Fruit fly (Drosophila melanogaster): Measurements from ENCODE around the gene Pex19.

Pex19 gene

DNA sequence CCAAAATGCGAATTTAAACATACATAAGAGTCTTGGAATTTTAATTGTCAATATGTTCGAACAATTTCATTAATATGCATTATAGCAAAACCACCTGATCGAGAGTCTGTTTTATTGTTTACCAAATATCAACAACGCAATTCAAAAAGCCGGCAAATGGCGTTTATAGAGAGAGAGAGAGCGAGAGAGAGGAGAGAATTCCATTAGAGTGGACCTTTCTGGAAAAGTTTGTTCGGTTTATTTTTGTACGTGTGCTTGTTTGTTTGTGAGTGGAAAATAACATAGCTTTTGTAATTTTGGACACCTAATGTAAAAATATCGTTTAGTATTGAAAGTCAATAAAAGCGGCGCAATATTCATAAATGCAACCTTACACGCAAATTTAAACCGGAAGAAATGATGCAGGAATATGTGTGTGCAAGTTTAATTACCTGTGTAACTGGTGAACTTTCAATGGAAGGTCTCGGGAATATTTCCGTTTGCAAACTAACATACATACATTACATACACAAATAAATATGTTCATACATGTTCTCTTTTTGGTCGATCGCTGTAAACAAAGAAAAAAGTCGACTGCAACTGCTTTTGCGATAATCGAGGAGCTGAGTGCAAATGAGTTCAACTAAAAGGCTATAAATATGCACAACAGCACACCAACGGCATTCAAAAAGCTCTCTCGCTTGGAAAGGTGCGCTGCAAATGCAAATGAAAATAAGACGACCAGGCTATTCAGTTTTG lies 46.8 kb upstream of the Pex19 start, which contains the start of gene CG6785 (continued):
- no peak for TF ChIP-seq tna (GFP tag; IDR thresholded peaks at IDR 0.05; ENCODE audit: partially characterized antibody)
- peak; percentile 90 for TF ChIP-seq CG10431 (GFP tag; optimal IDR thresholded peaks at IDR 0.05)
- TF ChIP-seq CG16779 (GFP tag; IDR thresholded peaks at IDR 0.05), result 0 out of 2 replicates have a peak, but pooled peaks have one; percentile 19
- TF ChIP-seq stwl (tag; optimal IDR thresholded peaks at IDR 0.05), result no peak
- peak; percentile 90 for TF ChIP-seq Camta (GFP tag; optimal IDR thresholded peaks at IDR 0.05)
- no peak for TF ChIP-seq D (optimal IDR thresholded peaks at IDR 0.05)
- peak; percentile 83 for TF ChIP-seq D (GFP tag; optimal IDR thresholded peaks at IDR 0.05)
- TF ChIP-seq CG7556 (GFP tag; optimal IDR thresholded peaks at IDR 0.05), result peak; percentile 91
- TF ChIP-seq Med (GFP tag), result peak; percentile 96
- peak; percentile 84 for TF ChIP-seq CG13123 (GFP tag; optimal IDR thresholded peaks at IDR 0.05)
- peak; percentile 26; the same call in 1 of the 3 replicates for TF ChIP-seq CG34224 (GFP tag; IDR thresholded peaks at IDR 0.05; ENCODE audit: partially characterized antibody)
- no peak for TF ChIP-seq Sin3A (optimal IDR thresholded peaks at IDR 0.05)
- peak; percentile 37 for TF ChIP-seq Hr3 (GFP tag; optimal IDR thresholded peaks at IDR 0.05)
- TF ChIP-seq tio (GFP tag; optimal IDR thresholded peaks at IDR 0.05), result no peak
- TF ChIP-seq gcm (GFP tag; optimal IDR thresholded peaks at IDR 0.05), result peak; percentile 91
- peak; percentile 74 for TF ChIP-seq pnt (GFP tag; optimal IDR thresholded peaks at IDR 0.05)
- TF ChIP-seq Ssrp (tag; optimal IDR thresholded peaks at IDR 0.05), result no peak
- peak; percentile 25 for TF ChIP-seq BEAF-32 (GFP tag; optimal IDR thresholded peaks at IDR 0.05)
- peak; percentile 48; the same call in 1 of the 2 replicates for TF ChIP-seq E2f2 (GFP tag; IDR thresholded peaks at IDR 0.05)
- peak; percentile 61 for TF ChIP-seq Dip3 (GFP tag; optimal IDR thresholded peaks at IDR 0.05)
- peak; percentile 83 for TF ChIP-seq CG17385 (GFP tag; optimal IDR thresholded peaks at IDR 0.05)
- TF ChIP-seq ash1 (GFP tag; optimal IDR thresholded peaks at IDR 0.05), result peak; percentile 78
- peak; percentile 68 for TF ChIP-seq sima (GFP tag; optimal IDR thresholded peaks at IDR 0.05)
- peak; percentile 59 for TF ChIP-seq Kr (GFP tag; optimal IDR thresholded peaks at IDR 0.05)
- peak; percentile 65 for TF ChIP-seq fd3F (GFP tag; optimal IDR thresholded peaks at IDR 0.05)
- peak; percentile 95 for TF ChIP-seq CG4707 (GFP tag; optimal IDR thresholded peaks at IDR 0.05)
- peak; percentile 69 for TF ChIP-seq CG7786 (GFP tag; optimal IDR thresholded peaks at IDR 0.05)
- peak; percentile 94 for TF ChIP-seq CG11398 (GFP tag; optimal IDR thresholded peaks at IDR 0.05)
- TF ChIP-seq E2f1 (GFP tag; IDR thresholded peaks at IDR 0.05), result no peak; the same call in 1 of the 2 replicates
- TF ChIP-seq CG4617 (GFP tag; optimal IDR thresholded peaks at IDR 0.05; ENCODE audit: borderline replicate concordance), result peak; percentile 49
- peak; percentile 85 for TF ChIP-seq gro (GFP tag; optimal IDR thresholded peaks at IDR 0.05)
- peak; percentile 74; the same call in 2 of the 3 replicates for TF ChIP-seq so (GFP tag; IDR thresholded peaks at IDR 0.05)
- peak; percentile 87 for TF ChIP-seq CG6854 (GFP tag; optimal IDR thresholded peaks at IDR 0.05)
- TF ChIP-seq knrl (GFP tag; IDR thresholded peaks at IDR 0.05; ENCODE audit: partially characterized antibody), result no peak
- no peak for TF ChIP-seq CG1832 (GFP tag; optimal IDR thresholded peaks at IDR 0.05)
- no peak for TF ChIP-seq usp (GFP tag; optimal IDR thresholded peaks at IDR 0.05)
- peak; percentile 83 for TF ChIP-seq CG1603 (tag; optimal IDR thresholded peaks at IDR 0.05)
- TF ChIP-seq CG1024 (GFP tag; IDR thresholded peaks at IDR 0.05), result peak; percentile 57; the same call in 1 of the 2 replicates
- peak; percentile 72 for TF ChIP-seq CG8388 (GFP tag; optimal IDR thresholded peaks at IDR 0.05)
- TF ChIP-seq CG12659 (GFP tag; optimal IDR thresholded peaks at IDR 0.05), result peak; percentile 90
- no peak for TF ChIP-seq crol (GFP tag; IDR thresholded peaks at IDR 0.05)
- no peak for TF ChIP-seq Usf (GFP tag; optimal IDR thresholded peaks at IDR 0.05)
- TF ChIP-seq nau (GFP tag; optimal IDR thresholded peaks at IDR 0.05), result peak; percentile 61
- TF ChIP-seq ERR (GFP tag; optimal IDR thresholded peaks at IDR 0.05), result peak; percentile 74
- TF ChIP-seq wek (GFP tag; optimal IDR thresholded peaks at IDR 0.05), result peak; percentile 97
- TF ChIP-seq Hsf (GFP tag; optimal IDR thresholded peaks at IDR 0.05), result peak; percentile 68
- TF ChIP-seq MESR4 (GFP tag; optimal IDR thresholded peaks at IDR 0.05), result peak; percentile 48
- TF ChIP-seq HLH3B (GFP tag; IDR thresholded peaks at IDR 0.05), result peak; percentile 69; the same call in 1 of the 2 replicates

Data from whole organism, embryonic.